Worm (Caenorhabditis elegans) whole organism, L2 larva: Measurements from ENCODE around the gene pud-3.

ENCODE experiments used
- ZK546.5 ChIP-seq: sonication (generic microtip); optimal IDR thresholded peaks from 2 replicates; lab custom pipeline; 2017; ENCODE audit warnings: missing biosample characterization, missing genetic modification characterization
- alr-1 ChIP-seq: fragments of 150-350 bp; optimal IDR thresholded peaks from 2 replicates; lab custom pipeline; 2014; ENCODE audit warnings: missing biosample characterization, missing genetic modification characterization
- ama-1 ChIP-seq: fragments of 150-350 bp; optimal IDR thresholded peaks from 2 replicates; lab custom pipeline; 2018; ENCODE audit warnings: inconsistent platforms
- blmp-1 ChIP-seq: sonication (generic microtip); optimal IDR thresholded peaks from 2 replicates; lab custom pipeline; 2017; ENCODE audit warnings: missing genetic modification characterization, mild to moderate bottlenecking, missing compliant biosample characterization, antibody characterized with exemption, moderate library complexity; ENCODE audit not compliant: insufficient read depth
- ceh-82 ChIP-seq: fragments of 150-350 bp; optimal IDR thresholded peaks from 2 replicates; lab custom pipeline; 2014; ENCODE audit warnings: missing biosample characterization, missing genetic modification characterization
- mdl-1 ChIP-seq, 2 experiments: fragments of 150-350 bp in 1 of 2; sonication (generic microtip) in 1 of 2; optimal IDR thresholded peaks; 2 replicates each; lab custom pipeline; 2017; ENCODE audit warnings: missing biosample characterization in 2 of 2, missing genetic modification characterization in 2 of 2
- skn-1 ChIP-seq: sonication (generic microtip); optimal IDR thresholded peaks from 2 replicates; lab custom pipeline; 2017; ENCODE audit warnings: missing biosample characterization, missing genetic modification characterization
- unc-39 ChIP-seq: fragments of 150-350 bp; optimal IDR thresholded peaks from 2 replicates; lab custom pipeline; 2014; ENCODE audit warnings: missing biosample characterization, missing genetic modification characterization
- unc-55 ChIP-seq: fragments of 150-350 bp; sonication (generic microtip); optimal IDR thresholded peaks from 3 replicates; lab custom pipeline; 2014; ENCODE audit warnings: missing biosample characterization, missing genetic modification reagents, missing genetic modification characterization
- unc-62 ChIP-seq: fragments of 150-350 bp; optimal IDR thresholded peaks from 2 replicates; lab custom pipeline; 2014; ENCODE audit warnings: missing biosample characterization, missing genetic modification reagents, missing genetic modification characterization
- zag-1 ChIP-seq: fragments of 150-350 bp; optimal IDR thresholded peaks from 2 replicates; lab custom pipeline; 2014; ENCODE audit warnings: missing biosample characterization, missing genetic modification characterization
- ztf-1 ChIP-seq: fragments of 200-800 bp; sonication (Bioruptor generic); conservative IDR thresholded peaks from 2 replicates; pipeline ENCODE4 v1.3.6; 2022; ENCODE audit warnings: missing genetic modification characterization, missing compliant biosample characterization
- ztf-11 ChIP-seq: sonication (generic microtip); optimal IDR thresholded peaks from 2 replicates; lab custom pipeline; 2017; ENCODE audit warnings: missing biosample characterization, missing genetic modification characterization

- TF ChIP-seq ZK546.5 (tag; lab: Kevin White, UChicago) (no peak), ceh-82 (tag; lab: Kevin White, UChicago) (no peak), zag-1 (tag; lab: Kevin White, UChicago) (no peak), ztf-1 (GFP tag; lab: Robert Waterston, UW) (no peak), alr-1 (tag; lab: Kevin White, UChicago) (no peak), skn-1 (tag; lab: Kevin White, UChicago) (no peak), unc-62 (GFP tag; lab: Kevin White, UChicago) (no peak), ama-1 (lab: Kevin White, UChicago) (no peak), mdl-1 (tag; optimal IDR thresholded peaks at IDR 0.05; lab: Kevin White, UChicago) (no peak), blmp-1 (tag; lab: Kevin White, UChicago) (no peak), unc-55 (GFP tag; lab: Kevin White, UChicago) (no peak), unc-39 (no peak), ztf-11 (tag; lab: Kevin White, UChicago) (no peak)
Measured at ce11 chrV:2336151-2336550, 11.2 kb upstream of the pud-3 start, which contains the start of gene irld-28.
